Fruit fly (Drosophila melanogaster): ENCODE data around the gene CG5039.

The CG5039 gene

dm6 chr3R:25640463-25640862, 38.0 kb upstream of the CG5039 start (continued):
- TF ChIP-seq Fer2 (tag; optimal IDR thresholded peaks at IDR 0.05): no peak
- peak; percentile 30; the same call in 1 of the 2 replicates for TF ChIP-seq peb (GFP tag; IDR thresholded peaks at IDR 0.05)
- TF ChIP-seq gce (GFP tag; IDR thresholded peaks at IDR 0.05): 0 out of 3 replicates have a peak, but pooled peaks have one; percentile 23
- no peak for TF ChIP-seq CrebB (tag; optimal IDR thresholded peaks at IDR 0.05)
- peak; percentile 55 for TF ChIP-seq az2 (GFP tag; optimal IDR thresholded peaks at IDR 0.05)
- no peak for TF ChIP-seq sob (GFP tag; IDR thresholded peaks at IDR 0.05)
- peak; percentile 32 for TF ChIP-seq CG12219 (GFP tag; optimal IDR thresholded peaks at IDR 0.05)
- no peak for TF ChIP-seq D19B (GFP tag; optimal IDR thresholded peaks at IDR 0.05)
- peak; percentile 75 for TF ChIP-seq CG2712 (tag; optimal IDR thresholded peaks at IDR 0.05)
- peak; percentile 17 for TF ChIP-seq CG12659 (GFP tag; optimal IDR thresholded peaks at IDR 0.05)
- TF ChIP-seq Lpt (GFP tag; optimal IDR thresholded peaks at IDR 0.05): no peak
- no peak for TF ChIP-seq CG31365 (tag; optimal IDR thresholded peaks at IDR 0.05)
- TF ChIP-seq CG32767 (GFP tag; IDR thresholded peaks at IDR 0.05): no peak
- TF ChIP-seq btn (GFP tag; optimal IDR thresholded peaks at IDR 0.05): no peak
- peak; percentile 29 for TF ChIP-seq CG17385 (GFP tag; optimal IDR thresholded peaks at IDR 0.05)
- peak; percentile 45; the same call in 1 of the 2 replicates for TF ChIP-seq Rx (GFP tag; IDR thresholded peaks at IDR 0.05)
- TF ChIP-seq slbo (GFP tag; IDR thresholded peaks at IDR 0.05): peak; percentile 53
- peak; percentile 41 for TF ChIP-seq Chrac-16 (GFP tag; optimal IDR thresholded peaks at IDR 0.05)
- no peak for TF ChIP-seq gsb (GFP tag; IDR thresholded peaks at IDR 0.05)
- TF ChIP-seq Hsf (GFP tag; optimal IDR thresholded peaks at IDR 0.05): peak; percentile 18
- no peak for TF ChIP-seq fru (optimal IDR thresholded peaks at IDR 0.05)
- no peak for TF ChIP-seq emc (GFP tag; optimal IDR thresholded peaks at IDR 0.05)
- peak; percentile 10; the same call in 1 of the 2 replicates for TF ChIP-seq CG9932 (GFP tag; IDR thresholded peaks at IDR 0.05)
- peak; percentile 7 for TF ChIP-seq CG2875 (GFP tag; optimal IDR thresholded peaks at IDR 0.05)
- TF ChIP-seq da (GFP tag; optimal IDR thresholded peaks at IDR 0.05): no peak
- TF ChIP-seq CG31441 (GFP tag; IDR thresholded peaks at IDR 0.05): peak; percentile 61
- no peak for TF ChIP-seq Doc2 (GFP tag; IDR thresholded peaks at IDR 0.05)
- TF ChIP-seq grau (tag; optimal IDR thresholded peaks at IDR 0.05): peak; percentile 57
- TF ChIP-seq scrt (GFP tag; optimal IDR thresholded peaks at IDR 0.05): no peak
- TF ChIP-seq CG7372 (GFP tag; IDR thresholded peaks at IDR 0.05): no peak
- no peak for TF ChIP-seq Lim3 (GFP tag; IDR thresholded peaks at IDR 0.05)
- no peak for TF ChIP-seq wek (GFP tag; optimal IDR thresholded peaks at IDR 0.05)
- no peak for TF ChIP-seq kni (GFP tag; optimal IDR thresholded peaks at IDR 0.05)
- TF ChIP-seq bsh (GFP tag; optimal IDR thresholded peaks at IDR 0.05): peak; percentile 21 to 64
- peak; percentile 24 for TF ChIP-seq CG12071 (GFP tag; optimal IDR thresholded peaks at IDR 0.05)
- peak; percentile 66 for TF ChIP-seq CG6689 (GFP tag; IDR thresholded peaks at IDR 0.05)
- TF ChIP-seq YL-1 (GFP tag; optimal IDR thresholded peaks at IDR 0.05): no peak
- no peak for TF ChIP-seq hbn (GFP tag; IDR thresholded peaks at IDR 0.05; ENCODE audit: partially characterized antibody)
- peak; percentile 85 for TF ChIP-seq zen (tag; optimal IDR thresholded peaks at IDR 0.05)
- 0 out of 2 replicates have a peak, but pooled peaks have one; percentile 18 for TF ChIP-seq onecut (GFP tag; IDR thresholded peaks at IDR 0.05)
- TF ChIP-seq fd96Cb (tag; optimal IDR thresholded peaks at IDR 0.05): peak; percentile 61
- no peak for TF ChIP-seq CG10431 (GFP tag; optimal IDR thresholded peaks at IDR 0.05)
- TF ChIP-seq CG8089 (GFP tag; optimal IDR thresholded peaks at IDR 0.05): peak; percentile 29
- peak; percentile 63 for TF ChIP-seq CG17328 (GFP tag; IDR thresholded peaks at IDR 0.05)
- peak; percentile 19 for TF ChIP-seq CG33213 (GFP tag; optimal IDR thresholded peaks at IDR 0.05)
- no peak for TF ChIP-seq Hand (GFP tag; optimal IDR thresholded peaks at IDR 0.05)
- no peak for TF ChIP-seq CG8290 (GFP tag; optimal IDR thresholded peaks at IDR 0.05)
- no peak for TF ChIP-seq CG8290 (tag; optimal IDR thresholded peaks at IDR 0.05)
- TF ChIP-seq CG8359 (GFP tag; optimal IDR thresholded peaks at IDR 0.05; ENCODE audit: borderline replicate concordance): peak; percentile 55
- peak; percentile 13 for TF ChIP-seq Usf (GFP tag; optimal IDR thresholded peaks at IDR 0.05)
- no peak for TF ChIP-seq Sry-β (GFP tag; optimal IDR thresholded peaks at IDR 0.05)
- TF ChIP-seq Dip3 (GFP tag; optimal IDR thresholded peaks at IDR 0.05): no peak

Data from whole organism, embryonic.